Fruit fly (Drosophila melanogaster) S2 (cell line): Measurements from ENCODE around the gene Nep1.
A peak's percentile ranks its signal among the peaks of the same experiment; 100 is the strongest.

ENCODE experiments used
- CG8478 ChIP-seq: fragments of >200 bp; optimal IDR thresholded peaks from 2 replicates; lab custom pipeline; 2018
- CTCF ChIP-seq, 2 experiments: fragments of >200 bp; optimal IDR thresholded peaks; 2 replicates each; lab custom pipeline; 2018

The Nep1 gene

DNA sequence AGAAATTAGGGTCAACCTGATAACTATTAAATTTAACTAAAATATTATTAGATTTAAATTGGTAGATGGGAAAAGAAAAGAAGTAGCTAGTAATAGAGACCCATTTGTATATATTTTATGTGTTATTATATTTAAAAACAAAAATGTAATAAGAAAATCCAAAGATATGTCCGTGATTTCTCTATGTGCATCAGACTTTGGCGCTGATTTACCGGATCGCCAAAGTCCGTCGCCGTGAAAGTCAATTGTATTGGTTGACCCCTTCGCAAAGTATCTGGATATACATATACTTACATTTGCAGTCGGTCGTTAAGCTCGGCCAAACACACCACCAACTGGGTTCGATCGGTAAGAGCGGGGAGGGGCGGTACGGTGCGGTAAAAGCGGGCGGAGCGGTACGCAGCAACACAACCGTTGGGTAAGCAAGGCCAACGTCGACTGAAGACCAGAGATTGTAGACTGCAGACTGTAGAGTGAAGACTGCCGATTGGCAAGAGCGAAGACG is 13.9 kb upstream of the Nep1 start:
- TF ChIP-seq CTCF (optimal IDR thresholded peaks at IDR 0.05; lab: Kevin White, UChicago) (no peak), CG8478 (lab: Kevin White, UChicago) (no peak)

dm6 chrX:6077686-6078085 is 13.3 kb upstream of the Nep1 start, which contains the start of gene CG4666:
Gene CG4666, minus strand, starts transcription at chrX:6077786.
- TF ChIP-seq CTCF (optimal IDR thresholded peaks at IDR 0.05; lab: Kevin White, UChicago) (no peak), CG8478 (lab: Kevin White, UChicago) (no peak)

- no peak for TF ChIP-seq CTCF (optimal IDR thresholded peaks at IDR 0.05; lab: Kevin White, UChicago)
- TF ChIP-seq CG8478 (lab: Kevin White, UChicago): no peak
Measured at dm6 chrX:6081296-6081695, 9.7 kb upstream of the Nep1 start, which contains the start of gene CG4660. Gene CG4660, minus strand, starts transcription at chrX:6081372.

DNA sequence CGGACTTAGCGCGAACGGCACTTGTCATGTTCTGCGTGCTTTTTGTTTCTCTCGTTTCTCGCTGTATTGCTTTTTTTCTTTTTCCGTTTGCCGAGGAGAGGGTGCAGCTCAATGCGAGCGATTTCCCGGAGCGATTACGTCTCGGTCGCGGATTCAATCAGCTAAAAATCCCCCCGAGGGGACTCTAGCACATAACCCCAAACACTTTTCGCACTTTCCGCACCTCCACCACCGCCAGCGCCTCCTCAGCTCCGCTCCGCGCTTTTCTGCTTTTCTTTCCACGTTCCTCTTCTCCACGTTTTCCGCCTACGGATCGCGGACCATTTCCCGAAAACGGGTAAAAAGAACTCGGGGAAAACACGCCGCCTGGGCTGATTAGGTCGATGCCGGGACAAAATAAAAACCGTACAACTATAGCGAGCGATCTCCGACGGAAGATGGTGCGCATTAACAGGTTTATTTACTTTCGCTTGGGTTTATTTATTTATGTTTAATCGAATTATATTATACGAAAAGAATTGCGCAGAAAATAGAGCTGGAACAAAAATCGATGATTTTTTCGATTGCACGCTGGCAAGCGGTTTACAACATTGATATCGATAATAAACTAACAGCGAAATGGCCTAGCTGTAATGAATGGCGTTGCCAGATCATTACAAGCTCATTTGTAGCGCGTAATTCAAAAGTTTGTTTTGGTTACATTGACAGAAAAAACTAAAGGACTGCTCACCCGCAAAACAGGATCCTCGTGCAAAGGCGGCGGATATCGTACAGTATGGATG is 1.1 kb upstream of the Nep1 start, which contains the start of gene raptor:
Gene raptor (minus strand): TSS at position 523 of the 782 bp plus-strand sequence.
- TF ChIP-seq CTCF (optimal IDR thresholded peaks at IDR 0.05; lab: Kevin White, UChicago): no peak
- no peak for TF ChIP-seq CG8478 (lab: Kevin White, UChicago)

DNA sequence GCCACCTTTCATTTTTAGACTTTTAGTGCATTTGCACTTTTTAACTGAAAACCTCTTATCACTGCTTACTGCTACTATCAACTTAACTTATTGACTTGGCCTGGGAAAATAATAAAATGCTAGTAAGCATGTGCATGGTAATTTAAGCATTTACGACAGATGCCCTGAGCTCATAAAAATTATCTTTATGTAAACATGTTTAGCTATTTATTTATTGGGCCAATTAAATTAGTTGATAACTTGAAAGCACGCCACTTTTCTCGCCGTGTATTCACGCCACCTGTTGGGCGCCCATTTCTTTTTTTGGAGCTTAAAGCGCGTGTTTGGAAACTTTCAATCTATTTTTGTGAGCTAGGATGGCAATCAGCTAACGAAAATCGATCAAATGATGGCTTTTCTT is 1.2 kb downstream of the Nep1 start:
- TF ChIP-seq CTCF (optimal IDR thresholded peaks at IDR 0.05; lab: Kevin White, UChicago) (no peak), CG8478 (lab: Kevin White, UChicago) (no peak)

dm6 chrX:6094078-6094477 is 3.1 kb downstream of the Nep1 start:
- TF ChIP-seq CTCF (optimal IDR thresholded peaks at IDR 0.05; lab: Kevin White, UChicago) (no peak), CG8478 (lab: Kevin White, UChicago) (no peak)

dm6 chrX:6094599-6094998 is 3.6 kb downstream of the Nep1 start:
- TF ChIP-seq CTCF (optimal IDR thresholded peaks at IDR 0.05; lab: Kevin White, UChicago) (no peak), CG8478 (lab: Kevin White, UChicago) (no peak)

DNA sequence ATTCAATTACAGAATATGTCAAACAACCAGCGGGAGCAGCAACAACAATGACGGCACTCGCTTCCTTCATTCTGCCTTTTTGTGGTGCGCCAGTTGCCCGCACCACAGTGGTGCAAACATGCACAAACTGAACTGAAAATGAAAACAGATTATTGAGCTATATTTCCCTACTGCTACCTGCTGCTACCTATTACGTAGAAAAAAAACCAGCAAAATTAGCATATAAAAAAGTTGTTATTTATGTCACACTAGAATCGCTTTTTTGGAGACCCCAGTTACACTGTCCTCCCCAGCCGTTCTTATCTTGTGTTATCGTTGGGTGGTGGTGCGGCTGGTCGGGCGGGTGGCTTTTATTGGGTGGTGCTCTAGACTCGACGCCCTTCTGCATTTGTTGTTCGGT is 6.6 kb downstream of the Nep1 start:
- TF ChIP-seq CTCF (optimal IDR thresholded peaks at IDR 0.05; lab: Kevin White, UChicago) (no peak), CG8478 (lab: Kevin White, UChicago) (no peak)

- no peak for TF ChIP-seq CG8478 (lab: Kevin White, UChicago)
- TF ChIP-seq CTCF (optimal IDR thresholded peaks at IDR 0.05; lab: Kevin White, UChicago): peak in 1 of 2 experiments; percentile 54
Measured at dm6 chrX:6104724-6105123, 13.7 kb downstream of the Nep1 start.

DNA sequence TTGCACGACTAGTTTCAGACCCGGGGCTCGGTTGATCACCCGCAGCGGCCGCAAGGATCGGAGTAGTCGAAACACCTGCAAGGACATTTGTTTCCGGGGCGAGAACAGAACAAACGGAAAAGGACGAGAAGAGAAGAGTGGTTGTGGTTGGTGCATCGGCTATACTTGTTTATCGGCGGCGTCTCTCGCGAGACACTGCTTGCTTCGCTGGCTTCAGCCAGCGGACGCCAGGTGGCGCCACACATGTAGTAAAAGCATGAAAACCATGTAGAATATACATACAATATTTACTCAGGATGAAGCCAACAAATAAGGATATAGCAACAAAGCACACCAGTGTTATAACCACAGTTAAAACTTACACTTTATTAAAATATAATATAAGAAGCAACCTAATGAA is 18.9 kb downstream of the Nep1 start:
- TF ChIP-seq CTCF (optimal IDR thresholded peaks at IDR 0.05; lab: Kevin White, UChicago): peak; percentile 94 to 96
- no peak for TF ChIP-seq CG8478 (lab: Kevin White, UChicago)

- no peak for TF ChIP-seq CTCF (optimal IDR thresholded peaks at IDR 0.05; lab: Kevin White, UChicago)
- no peak for TF ChIP-seq CG8478 (lab: Kevin White, UChicago)
Measured at dm6 chrX:6151919-6152318, 60.9 kb downstream of the Nep1 start.
